Worm (Caenorhabditis elegans): ENCODE measurements around the gene taf-13.

- TF ChIP-seq klf-2 (GFP tag; conservative IDR thresholded peaks at IDR 0.05) (no peak), flt-1 (GFP tag; IDR thresholded peaks at IDR 0.05) (no peak), cog-1 (tag; optimal IDR thresholded peaks at IDR 0.05) (no peak), med-1 (GFP tag; optimal IDR thresholded peaks at IDR 0.05; ENCODE audit: insufficient read depth) (no peak), ztf-23 (GFP tag; IDR thresholded peaks at IDR 0.05) (no peak), ref-1 (GFP tag; conservative IDR thresholded peaks at IDR 0.05) (no peak), ztf-29 (GFP tag; IDR thresholded peaks at IDR 0.05) (no peak), T22C8.4 (GFP tag; IDR thresholded peaks at IDR 0.05) (no peak)
Measured at ce11 chrII:10558345-10558744, 47.1 kb downstream of the taf-13 start.
